Fruit fly (Drosophila melanogaster) whole organism, embryonic: ENCODE data around the gene Dscam2.

Experiments used
- Bdp1 ChIP-seq: fragments of 200-800 bp; sonication (Bioruptor generic); optimal IDR thresholded peaks from 3 replicates; lab custom pipeline; 2016; ENCODE audit warnings: missing biosample characterization, missing genetic modification characterization
- BtbVII ChIP-seq: fragments of 200-800 bp; sonication (Bioruptor generic); optimal IDR thresholded peaks from 3 replicates; lab custom pipeline; 2017; ENCODE audit warnings: missing biosample characterization, mild to moderate bottlenecking, missing genetic modification characterization
- CG10267 ChIP-seq: fragments of 200-800 bp; sonication (Bioruptor generic); optimal IDR thresholded peaks from 2 replicates; lab custom pipeline; 2018; ENCODE audit warnings: missing biosample characterization, mild to moderate bottlenecking, missing genetic modification characterization, moderate library complexity
- CG12299 ChIP-seq: fragments of 200-800 bp; sonication (Bioruptor generic); optimal IDR thresholded peaks from 2 replicates; lab custom pipeline; 2018; ENCODE audit warnings: missing biosample characterization, mild to moderate bottlenecking, missing genetic modification characterization
- CG13287 ChIP-seq: fragments of 200-800 bp; sonication (Bioruptor generic); IDR thresholded peaks from 2 replicates; pipeline ENCODE4 v1.3.6; 2022; ENCODE audit warnings: missing biosample characterization, missing genetic modification characterization; ENCODE audit not compliant: partially characterized antibody
- CG14441 ChIP-seq: fragments of 200-800 bp; sonication (Bioruptor generic); IDR thresholded peaks from 2 replicates; pipeline ENCODE4 v1.3.6; 2022; ENCODE audit warnings: missing biosample characterization, missing genetic modification characterization
- CG14710 ChIP-seq: fragments of 200-800 bp; sonication (Bioruptor generic); optimal IDR thresholded peaks from 3 replicates; lab custom pipeline; 2019; ENCODE audit warnings: missing biosample characterization, mild to moderate bottlenecking, missing genetic modification characterization, moderate library complexity
- CG16779 ChIP-seq: fragments of 200-800 bp; sonication (Bioruptor generic); IDR thresholded peaks from 2 replicates; pipeline ENCODE4 v1.3.6; 2022; ENCODE audit warnings: missing biosample characterization, missing genetic modification characterization
- CG31441 ChIP-seq: fragments of 200-800 bp; sonication (Bioruptor generic); IDR thresholded peaks from 2 replicates; pipeline ENCODE4 v1.3.6; 2022; ENCODE audit warnings: missing biosample characterization, missing genetic modification characterization
- CG3163 ChIP-seq: fragments of 200-800 bp; sonication (Bioruptor generic); optimal IDR thresholded peaks from 3 replicates; lab custom pipeline; 2016; ENCODE audit warnings: missing biosample characterization, missing genetic modification characterization
- CG3847 ChIP-seq: fragments of 200-800 bp; sonication (Bioruptor generic); IDR thresholded peaks from 2 replicates; pipeline ENCODE4 v1.3.6; 2022; ENCODE audit warnings: missing biosample characterization, missing genetic modification characterization
- CG4424 ChIP-seq: fragments of 200-800 bp; sonication (Bioruptor generic); optimal IDR thresholded peaks from 3 replicates; lab custom pipeline; 2016; ENCODE audit warnings: missing biosample characterization, missing genetic modification characterization
- CG4854 ChIP-seq: fragments of 200-800 bp; sonication (Bioruptor generic); optimal IDR thresholded peaks from 2 replicates; lab custom pipeline; 2016; ENCODE audit warnings: missing biosample characterization, missing genetic modification characterization, inconsistent platforms
- Chrac-16 ChIP-seq: fragments of 200-800 bp; sonication (Bioruptor generic); optimal IDR thresholded peaks from 3 replicates; lab custom pipeline; 2016; ENCODE audit warnings: missing biosample characterization, missing genetic modification characterization
- Deaf1 ChIP-seq: fragments of 200-800 bp; optimal IDR thresholded peaks from 3 replicates; lab custom pipeline; 2019; ENCODE audit warnings: missing biosample characterization, mild to moderate bottlenecking, missing genetic modification characterization, moderate library complexity
- E2f1 ChIP-seq: fragments of 200-800 bp; sonication (Bioruptor generic); IDR thresholded peaks from 2 replicates; pipeline ENCODE4 v1.3.6; 2022; ENCODE audit warnings: missing biosample characterization, missing genetic modification characterization
- E2f2 ChIP-seq: fragments of 200-800 bp; sonication (Bioruptor generic); IDR thresholded peaks from 2 replicates; pipeline ENCODE4 v1.3.6; 2022; ENCODE audit warnings: missing biosample characterization, missing genetic modification characterization
- HmgZ ChIP-seq: fragments of 200-800 bp; sonication (Bioruptor generic); optimal IDR thresholded peaks from 2 replicates; lab custom pipeline; 2018; ENCODE audit warnings: missing biosample characterization, mild to moderate bottlenecking, missing genetic modification characterization
- Jarid2 ChIP-seq: fragments of 200-800 bp; sonication (Bioruptor generic); optimal IDR thresholded peaks from 3 replicates; lab custom pipeline; 2017; ENCODE audit warnings: mild to moderate bottlenecking, missing biosample characterization, missing genetic modification reagents, missing genetic modification characterization
- Nf-YC ChIP-seq: fragments of 200-800 bp; optimal IDR thresholded peaks from 3 replicates; lab custom pipeline; 2019; ENCODE audit warnings: missing biosample characterization, mild to moderate bottlenecking, missing genetic modification characterization, moderate library complexity
- Opbp ChIP-seq: fragments of 200-800 bp; sonication (Bioruptor generic); IDR thresholded peaks from 3 replicates; pipeline ENCODE4 v1.3.6; 2022; ENCODE audit warnings: missing biosample characterization, missing genetic modification characterization; ENCODE audit not compliant: partially characterized antibody
- Scr ChIP-seq: fragments of 200-800 bp; sonication (Bioruptor generic); IDR thresholded peaks from 2 replicates; pipeline ENCODE4 v1.3.6; 2022; ENCODE audit warnings: missing biosample characterization, missing genetic modification characterization; ENCODE audit not compliant: partially characterized antibody
- Trl ChIP-seq, 3 experiments: fragments of >200 bp in 2 of 3; fragments of 200-800 bp in 1 of 3; sonication (Bioruptor generic) in 1 of 3; optimal IDR thresholded peaks; 2 replicates in 1 of 3; 3 replicates in 2 of 3; lab custom pipeline; 2016 to 2017; ENCODE audit warnings: missing biosample characterization in 1 of 3, missing genetic modification characterization in 1 of 3
- Usf ChIP-seq: fragments of 200-800 bp; sonication (Bioruptor generic); optimal IDR thresholded peaks from 2 replicates; lab custom pipeline; 2017; ENCODE audit warnings: missing genotype, missing biosample characterization, missing genetic modification characterization
- amos ChIP-seq: fragments of 200-800 bp; sonication (Bioruptor generic); IDR thresholded peaks from 2 replicates; pipeline ENCODE4 v1.3.6; 2022; ENCODE audit warnings: missing biosample characterization, missing genetic modification characterization; ENCODE audit not compliant: partially characterized antibody
- ap ChIP-seq: fragments of 200-800 bp; sonication (Bioruptor generic); IDR thresholded peaks from 2 replicates; pipeline ENCODE4 v1.3.6; 2022; ENCODE audit warnings: missing biosample characterization, missing genetic modification characterization
- ato ChIP-seq: fragments of 200-800 bp; sonication (Bioruptor generic); IDR thresholded peaks from 2 replicates; pipeline ENCODE4 v1.3.6; 2022; ENCODE audit warnings: missing biosample characterization, missing genetic modification characterization; ENCODE audit not compliant: partially characterized antibody
- bigmax ChIP-seq: fragments of 200-800 bp; sonication (Bioruptor generic); optimal IDR thresholded peaks from 2 replicates; lab custom pipeline; 2018; ENCODE audit warnings: missing biosample characterization, mild to moderate bottlenecking, missing genetic modification characterization
- crol ChIP-seq: fragments of 200-800 bp; sonication (Bioruptor generic); IDR thresholded peaks from 2 replicates; pipeline ENCODE4 v1.3.6; 2022; ENCODE audit warnings: missing biosample characterization, missing genetic modification characterization
- crp ChIP-seq, 2 experiments: fragments of 200-800 bp; sonication (Bioruptor generic); optimal IDR thresholded peaks; 2 replicates in 1 of 2; 3 replicates in 1 of 2; lab custom pipeline; 2017; ENCODE audit warnings: missing biosample characterization in 2 of 2, missing genetic modification characterization in 2 of 2, mild to moderate bottlenecking in 1 of 2, moderate library complexity in 1 of 2
- dan ChIP-seq: fragments of 200-800 bp; sonication (Bioruptor generic); IDR thresholded peaks from 2 replicates; pipeline ENCODE4 v1.3.6; 2022; ENCODE audit warnings: missing biosample characterization, missing genetic modification characterization
- dmrt11E ChIP-seq: fragments of 200-800 bp; sonication (Bioruptor generic); optimal IDR thresholded peaks from 3 replicates; lab custom pipeline; 2018; ENCODE audit warnings: missing biosample characterization, mild to moderate bottlenecking, missing genetic modification characterization, moderate library complexity
- ems ChIP-seq: fragments of 200-800 bp; sonication (Bioruptor generic); optimal IDR thresholded peaks from 3 replicates; lab custom pipeline; 2016; ENCODE audit warnings: missing biosample characterization, missing genetic modification characterization
- ewg ChIP-seq: fragments of 200-800 bp; sonication (Bioruptor generic); optimal IDR thresholded peaks from 3 replicates; lab custom pipeline; 2017; ENCODE audit warnings: mild to moderate bottlenecking, missing biosample characterization, missing genetic modification reagents, missing genetic modification characterization
- fd3F ChIP-seq: fragments of 200-800 bp; sonication (Bioruptor generic); optimal IDR thresholded peaks from 2 replicates; lab custom pipeline; 2018; ENCODE audit warnings: missing biosample characterization, mild to moderate bottlenecking, missing genetic modification characterization, moderate library complexity
- gfzf ChIP-seq: fragments of 200-800 bp; sonication (Bioruptor generic); optimal IDR thresholded peaks from 2 replicates; lab custom pipeline; 2016; ENCODE audit warnings: missing biosample characterization, mild to moderate bottlenecking, missing genetic modification characterization, moderate library complexity
- her ChIP-seq: fragments of 200-800 bp; sonication (Bioruptor generic); optimal IDR thresholded peaks from 2 replicates; lab custom pipeline; 2016; ENCODE audit warnings: missing biosample characterization, missing genetic modification characterization
- org-1 ChIP-seq: fragments of 200-800 bp; sonication (Bioruptor generic); optimal IDR thresholded peaks from 2 replicates; lab custom pipeline; 2017; ENCODE audit warnings: missing biosample characterization, missing genetic modification characterization
- pzg ChIP-seq: fragments of 200-800 bp; sonication (Bioruptor generic); optimal IDR thresholded peaks from 3 replicates; lab custom pipeline; 2018; ENCODE audit warnings: missing biosample characterization, mild to moderate bottlenecking, missing genetic modification characterization, moderate library complexity
- sens ChIP-seq: fragments of 200-800 bp; sonication (Bioruptor generic); peaks from one replicate; lab custom pipeline; 2016; ENCODE audit warnings: missing biosample characterization, missing genetic modification characterization
- sens-2 ChIP-seq: fragments of 200-800 bp; sonication (Bioruptor generic); IDR thresholded peaks from 2 replicates; pipeline ENCODE4 v1.3.6; 2022; ENCODE audit warnings: missing biosample characterization, missing genetic modification characterization
- sqz ChIP-seq: fragments of 200-800 bp; sonication (Bioruptor generic); optimal IDR thresholded peaks from 3 replicates; lab custom pipeline; 2018; ENCODE audit warnings: missing biosample characterization, mild to moderate bottlenecking, missing genetic modification characterization
- tio ChIP-seq: fragments of 200-800 bp; sonication (Bioruptor generic); optimal IDR thresholded peaks from 2 replicates; lab custom pipeline; 2017; ENCODE audit warnings: missing biosample characterization, missing genetic modification characterization, inconsistent platforms
- twi ChIP-seq: fragments of 200-800 bp; optimal IDR thresholded peaks from 2 replicates; lab custom pipeline; 2019; ENCODE audit warnings: missing biosample characterization, mild to moderate bottlenecking, missing genetic modification characterization, moderate library complexity
- z ChIP-seq: fragments of 200-800 bp; sonication (Bioruptor generic); IDR thresholded peaks from 3 replicates; pipeline ENCODE4 v1.3.6; 2022; ENCODE audit warnings: missing biosample characterization, missing genetic modification characterization
- zf30C ChIP-seq: fragments of 200-800 bp; sonication (Bioruptor generic); optimal IDR thresholded peaks from 3 replicates; lab custom pipeline; 2018; ENCODE audit warnings: missing biosample characterization, mild to moderate bottlenecking, missing genetic modification characterization
- zfh2 ChIP-seq: fragments of 200-800 bp; sonication (Bioruptor generic); optimal IDR thresholded peaks from 2 replicates; lab custom pipeline; 2016; ENCODE audit warnings: missing biosample characterization, missing genetic modification characterization

Dscam2 gene

dm6 chr3L:7189668-7190200, at the start of gene Dscam2:
TSS of gene Dscam2 (minus strand) at chr3L:7189931.
- TF ChIP-seq Opbp (GFP tag; lab: Robert Waterston, UW) = 0 out of 3 replicates have a peak, but pooled peaks have one; percentile 20
- TF ChIP-seq her (GFP tag; lab: Kevin White, UChicago) = no peak
- peak; percentile 25 for TF ChIP-seq Deaf1
- TF ChIP-seq crp (GFP tag; optimal IDR thresholded peaks at IDR 0.05; lab: Kevin White, UChicago) = peak in 1 of 2 experiments; percentile 14
- no peak for TF ChIP-seq Bdp1 (GFP tag; lab: Kevin White, UChicago)
- TF ChIP-seq ewg (GFP tag; lab: Kevin White, UChicago) = peak; percentile 91
- TF ChIP-seq CG3847 = 0 out of 2 replicates have a peak, but pooled peaks have one; percentile 21
- TF ChIP-seq dmrt11E (tag; lab: Kevin White, UChicago) = no peak
- no peak for TF ChIP-seq E2f1
- TF ChIP-seq sens-2 (GFP tag; lab: Robert Waterston, UW) = no peak
- TF ChIP-seq tio (GFP tag; lab: Kevin White, UChicago) = no peak
- peak; percentile 11 for TF ChIP-seq Jarid2 (GFP tag; lab: Kevin White, UChicago)
- TF ChIP-seq CG3163 (GFP tag; lab: Kevin White, UChicago) = peak; percentile 74
- TF ChIP-seq CG16779 = peak; percentile 62
- peak in 1 of 2 experiments; percentile 14 for TF ChIP-seq Trl (optimal IDR thresholded peaks at IDR 0.05; lab: Kevin White, UChicago)
- TF ChIP-seq Trl (GFP tag; optimal IDR thresholded peaks at IDR 0.05; lab: Kevin White, UChicago) = no peak
- TF ChIP-seq, all 482 proteins: peak for 9

- no peak for TF ChIP-seq Chrac-16 (GFP tag; lab: Kevin White, UChicago)
- TF ChIP-seq Scr (GFP tag; lab: Robert Waterston, UW) = 0 out of 2 replicates have a peak, but pooled peaks have one; percentile 14
- TF ChIP-seq pzg (GFP tag; lab: Kevin White, UChicago) = peak; percentile 48
- TF ChIP-seq HmgZ (tag; lab: Kevin White, UChicago) = no peak
- peak; percentile 40 for TF ChIP-seq CG10267 (tag; lab: Kevin White, UChicago)
- TF ChIP-seq ap = no peak
- no peak for TF ChIP-seq crol (GFP tag; lab: Robert Waterston, UW)
- no peak for TF ChIP-seq Nf-YC (tag; lab: Kevin White, UChicago)
- TF ChIP-seq sens = peak; percentile 29
- no peak for TF ChIP-seq z (GFP tag; lab: Robert Waterston, UW)
- TF ChIP-seq zf30C (GFP tag; lab: Kevin White, UChicago) = no peak
- peak; percentile 21 for TF ChIP-seq CG14710
- TF ChIP-seq twi (tag; lab: Kevin White, UChicago) = no peak
- TF ChIP-seq dan = no peak
- no peak for TF ChIP-seq zfh2 (GFP tag; lab: Kevin White, UChicago)
- TF ChIP-seq sqz (GFP tag; lab: Kevin White, UChicago) = no peak
- TF ChIP-seq CG12299 (tag; lab: Kevin White, UChicago) = no peak
- no peak for TF ChIP-seq CG4854
- no peak for TF ChIP-seq org-1 (GFP tag; lab: Kevin White, UChicago)
- TF ChIP-seq fd3F (GFP tag; lab: Kevin White, UChicago) = no peak
- peak; percentile 29; the same call in 1 of the 2 replicates for TF ChIP-seq CG13287 (GFP tag; lab: Robert Waterston, UW)
- no peak for TF ChIP-seq CG4424 (GFP tag; lab: Kevin White, UChicago)
- TF ChIP-seq CG31441 (GFP tag; lab: Robert Waterston, UW) = no peak
- TF ChIP-seq E2f2 (GFP tag; lab: Robert Waterston, UW) = peak; percentile 65; the same call in 1 of the 2 replicates
- TF ChIP-seq CG14441 (GFP tag; lab: Robert Waterston, UW) = no peak
- no peak for TF ChIP-seq ato (GFP tag; lab: Robert Waterston, UW)
- TF ChIP-seq gfzf (GFP tag; lab: Kevin White, UChicago) = peak; percentile 71
- TF ChIP-seq amos = peak; percentile 13; the same call in 1 of the 2 replicates
- TF ChIP-seq Usf (GFP tag; lab: Kevin White, UChicago) = no peak
- TF ChIP-seq ems = no peak
- no peak for TF ChIP-seq BtbVII (GFP tag; lab: Kevin White, UChicago)
- peak; percentile 61 for TF ChIP-seq bigmax (GFP tag; lab: Kevin White, UChicago)
These were observed 48.5 kb upstream of the Dscam2 start, which contains the start of the genes CG14829 and BHD for dm6 chr3L:7238072-7238759. TSS of gene CG14829 (minus strand) at chr3L:7238122. TSS of gene BHD (plus strand) at chr3L:7238542.
